Fruit fly (Drosophila melanogaster): Measurements from ENCODE around the gene CG4982.

The CG4982 gene

DNA sequence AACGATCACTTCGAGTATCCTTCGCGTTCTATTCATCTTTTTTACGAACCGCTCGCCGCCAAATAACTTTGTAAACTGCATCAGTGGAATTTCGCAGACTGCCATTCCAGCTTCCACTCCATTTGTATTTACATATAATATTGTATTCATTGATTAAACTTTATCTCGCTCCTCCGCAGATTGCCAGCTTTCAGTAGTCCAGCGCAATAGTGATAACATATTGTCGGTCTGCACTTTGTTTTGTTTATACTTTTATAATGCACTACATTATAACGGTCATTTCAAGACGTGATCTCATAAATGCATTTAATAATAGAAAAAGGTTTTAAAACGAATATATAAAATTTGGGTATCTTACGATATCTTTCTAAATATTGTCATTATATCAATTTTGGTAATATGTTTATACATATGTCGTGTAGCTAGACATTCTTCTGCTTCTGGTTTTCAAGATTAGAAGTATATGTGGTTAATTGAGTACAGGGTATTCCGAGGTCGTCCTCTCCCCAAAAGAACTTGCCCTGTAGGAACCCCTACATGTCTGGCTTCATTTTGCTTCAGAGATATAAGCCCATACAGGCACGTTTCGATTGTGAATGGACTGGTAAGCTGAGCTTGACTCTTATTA is 33.0 kb upstream of the CG4982 start, which contains the start of gene CG4950:
CG4950 (minus strand) TSS at position 51 of the 628 bp plus-strand sequence.
- TF ChIP-seq Myc (optimal IDR thresholded peaks at IDR 0.05) (no peak), Hr83 (GFP tag; optimal IDR thresholded peaks at IDR 0.05; ENCODE audit: poor library complexity, severe bottlenecking) (no peak), rgr (GFP tag; optimal IDR thresholded peaks at IDR 0.05) (no peak), HLH106 (tag; optimal IDR thresholded peaks at IDR 0.05) (peak; percentile 40)

DNA sequence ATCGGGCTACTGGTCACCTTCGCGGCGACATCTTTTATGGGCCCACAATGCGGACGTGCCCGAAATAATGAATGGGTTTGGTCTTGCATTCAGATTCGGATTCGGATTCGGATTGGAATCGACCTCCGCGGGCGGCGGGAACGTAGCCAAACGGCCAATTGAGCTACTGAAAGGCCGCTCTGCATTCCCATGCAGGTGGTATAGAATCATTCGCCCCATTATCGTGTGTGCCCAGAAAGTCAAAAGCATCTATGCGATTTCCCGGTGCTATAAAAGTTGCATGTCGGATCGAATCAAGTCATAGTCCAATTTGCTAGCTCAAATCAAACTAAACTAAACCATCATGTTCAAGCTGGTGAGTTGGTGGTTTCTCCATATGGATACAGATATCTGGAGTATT is 32.2 kb upstream of the CG4982 start, which contains the start of gene CG13068:
CG13068 (plus strand) TSS at position 301 of the 400 bp plus-strand sequence.
- TF ChIP-seq pan (optimal IDR thresholded peaks at IDR 0.05): no peak
- no peak for TF ChIP-seq Hr78 (GFP tag; optimal IDR thresholded peaks at IDR 0.05)
- no peak for TF ChIP-seq Myc (optimal IDR thresholded peaks at IDR 0.05)
- TF ChIP-seq Mio (GFP tag; optimal IDR thresholded peaks at IDR 0.05): no peak
- no peak for TF ChIP-seq N (GFP tag; optimal IDR thresholded peaks at IDR 0.05)
- TF ChIP-seq dl (GFP tag; optimal IDR thresholded peaks at IDR 0.05; ENCODE audit: insufficient read depth in 1 of 2, partially characterized antibody in 2 of 2): no peak
- TF ChIP-seq Dif (GFP tag; optimal IDR thresholded peaks at IDR 0.05; ENCODE audit: partially characterized antibody): no peak

DNA sequence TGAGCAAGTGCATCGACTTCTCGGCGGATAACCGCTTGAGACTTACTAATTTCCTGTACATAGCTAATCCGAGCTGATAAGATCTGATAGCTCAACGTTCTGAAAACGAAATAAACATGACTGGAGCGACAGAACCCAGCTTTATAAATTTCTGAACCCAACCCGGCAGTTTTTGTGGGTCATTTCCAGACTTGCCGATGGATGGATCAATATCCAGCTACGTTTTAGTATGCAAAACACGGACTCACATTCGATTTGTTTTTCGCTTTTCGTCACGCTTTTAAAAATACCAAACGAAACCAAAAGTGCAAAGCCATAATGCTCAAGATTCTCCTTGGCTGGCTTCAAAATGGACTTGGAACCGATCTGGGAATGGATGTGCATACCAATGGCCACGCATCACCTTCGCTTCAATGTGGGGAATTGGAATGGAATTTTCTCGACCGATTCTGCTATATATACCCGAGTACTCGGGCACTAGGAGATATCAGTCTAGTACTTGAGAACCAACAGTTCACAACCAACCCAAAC is 30.4 kb upstream of the CG4982 start, which contains the start of the genes CG34248 and CG13067:
CG34248 (minus strand) TSS at position 101 of the 531 bp plus-strand sequence.
CG13067 (plus strand) TSS at position 481 of the 531 bp plus-strand sequence.
- no peak for TF ChIP-seq Mio (GFP tag; optimal IDR thresholded peaks at IDR 0.05)
- no peak for TF ChIP-seq dmrt93B (GFP tag; optimal IDR thresholded peaks at IDR 0.05)
- no peak for TF ChIP-seq Rel (GFP tag; optimal IDR thresholded peaks at IDR 0.05)
- TF ChIP-seq Rel (tag; optimal IDR thresholded peaks at IDR 0.05): no peak
- no peak for TF ChIP-seq usp (GFP tag; optimal IDR thresholded peaks at IDR 0.05)
- no peak for TF ChIP-seq tai (GFP tag; optimal IDR thresholded peaks at IDR 0.05)

DNA sequence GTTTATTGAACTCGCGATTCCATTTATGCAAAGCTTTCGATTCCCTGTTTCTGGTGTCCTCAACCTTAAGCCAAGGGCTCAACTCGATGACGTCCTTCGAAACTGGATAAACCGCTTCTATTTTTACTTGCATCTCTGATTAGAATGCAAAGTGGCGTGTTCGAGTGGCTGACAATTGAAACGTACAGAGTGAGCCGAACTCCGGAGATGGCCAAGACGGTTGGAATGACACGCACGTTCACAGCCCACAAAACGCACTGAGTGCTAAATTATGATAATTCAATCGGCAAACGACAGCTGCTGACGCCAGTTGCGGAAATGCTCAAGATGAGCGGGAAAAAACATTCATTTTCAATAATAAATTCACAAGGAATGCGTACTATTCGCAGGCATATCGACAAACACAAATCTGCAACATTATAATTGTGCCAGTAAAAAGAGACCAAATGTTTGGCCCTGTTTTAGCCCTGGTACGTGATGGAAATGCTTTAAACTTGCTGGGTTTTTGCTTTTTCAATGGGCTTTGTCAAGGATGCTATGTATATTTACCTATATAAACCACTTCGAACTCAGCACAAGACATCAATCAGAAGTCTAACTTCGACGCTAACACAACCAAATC is 28.8 kb upstream of the CG4982 start, which contains the start of gene CG13066:
CG13066 (plus strand) TSS at position 572 of the 622 bp plus-strand sequence.
- no peak for TF ChIP-seq Abd-B (GFP tag; optimal IDR thresholded peaks at IDR 0.05)
- TF ChIP-seq h (GFP tag; optimal IDR thresholded peaks at IDR 0.05): no peak
- no peak for TF ChIP-seq foxo (GFP tag; optimal IDR thresholded peaks at IDR 0.05)
- TF ChIP-seq Hnf4 (GFP tag; optimal IDR thresholded peaks at IDR 0.05): no peak
- no peak for TF ChIP-seq Hr78 (GFP tag; optimal IDR thresholded peaks at IDR 0.05)
- TF ChIP-seq Mio (GFP tag; optimal IDR thresholded peaks at IDR 0.05): no peak
- TF ChIP-seq psq (GFP tag; optimal IDR thresholded peaks at IDR 0.05): no peak
- no peak for TF ChIP-seq rgr (GFP tag; optimal IDR thresholded peaks at IDR 0.05)
- no peak for TF ChIP-seq CrebA (GFP tag; optimal IDR thresholded peaks at IDR 0.05; ENCODE audit: borderline replicate concordance)
- TF ChIP-seq dmrt93B (GFP tag; optimal IDR thresholded peaks at IDR 0.05): no peak
- no peak for TF ChIP-seq ey (GFP tag; optimal IDR thresholded peaks at IDR 0.05)
- TF ChIP-seq jim (GFP tag; optimal IDR thresholded peaks at IDR 0.05): no peak
- TF ChIP-seq fru (GFP tag; optimal IDR thresholded peaks at IDR 0.05): no peak
- no peak for TF ChIP-seq N (GFP tag; optimal IDR thresholded peaks at IDR 0.05)
- no peak for TF ChIP-seq pan (optimal IDR thresholded peaks at IDR 0.05)
- TF ChIP-seq Jra (GFP tag; optimal IDR thresholded peaks at IDR 0.05): no peak
- no peak for TF ChIP-seq Dfd (GFP tag; optimal IDR thresholded peaks at IDR 0.05)
- TF ChIP-seq Dif (GFP tag; optimal IDR thresholded peaks at IDR 0.05; ENCODE audit: partially characterized antibody): no peak

DNA sequence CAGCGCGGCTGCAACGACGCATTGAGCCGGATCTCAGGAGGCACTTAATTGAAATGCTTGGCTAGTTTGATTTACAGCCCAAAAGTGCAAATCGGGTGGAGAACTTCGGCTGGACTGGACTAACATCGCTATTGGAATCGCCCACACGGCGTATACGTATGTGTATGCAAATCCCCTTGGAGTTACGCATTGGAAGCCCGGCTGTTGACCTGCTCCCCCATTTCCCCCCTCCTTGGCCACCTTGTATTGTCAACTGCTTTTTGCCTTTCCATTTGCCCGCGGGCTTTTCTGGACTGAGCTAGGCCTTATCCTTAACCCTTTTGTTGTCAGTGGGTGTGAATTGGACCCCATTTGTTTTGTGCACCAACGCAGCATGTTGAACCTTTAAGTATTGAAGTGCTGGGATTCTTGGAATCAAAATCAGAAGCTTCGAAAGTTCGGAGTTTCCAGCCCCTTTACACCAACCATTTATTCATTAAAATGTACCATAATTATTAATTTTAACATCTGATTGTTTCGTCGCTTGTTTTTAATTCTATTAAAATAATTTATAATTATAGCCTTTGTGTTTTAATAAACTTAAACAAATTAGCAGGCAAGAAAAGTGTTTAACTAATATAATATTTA is 25.7 kb upstream of the CG4982 start:
- TF ChIP-seq Hr78 (GFP tag; optimal IDR thresholded peaks at IDR 0.05) (no peak), Hr83 (GFP tag; optimal IDR thresholded peaks at IDR 0.05; ENCODE audit: poor library complexity, severe bottlenecking) (no peak), dsf (GFP tag; optimal IDR thresholded peaks at IDR 0.05; ENCODE audit: borderline replicate concordance) (no peak), Mio (GFP tag; optimal IDR thresholded peaks at IDR 0.05) (no peak), lola (GFP tag; optimal IDR thresholded peaks at IDR 0.05) (no peak), Jra (GFP tag; optimal IDR thresholded peaks at IDR 0.05) (no peak), fru (GFP tag; optimal IDR thresholded peaks at IDR 0.05) (no peak), h (GFP tag; optimal IDR thresholded peaks at IDR 0.05) (no peak), sv (GFP tag; optimal IDR thresholded peaks at IDR 0.05) (no peak), Hnf4 (GFP tag; optimal IDR thresholded peaks at IDR 0.05) (no peak), woc (GFP tag; optimal IDR thresholded peaks at IDR 0.05) (no peak), brk (GFP tag; optimal IDR thresholded peaks at IDR 0.05) (no peak)

All from whole organism, wandering third instar larva.